Worm (Caenorhabditis elegans): ENCODE measurements around the gene T27E7.9.

DNA sequence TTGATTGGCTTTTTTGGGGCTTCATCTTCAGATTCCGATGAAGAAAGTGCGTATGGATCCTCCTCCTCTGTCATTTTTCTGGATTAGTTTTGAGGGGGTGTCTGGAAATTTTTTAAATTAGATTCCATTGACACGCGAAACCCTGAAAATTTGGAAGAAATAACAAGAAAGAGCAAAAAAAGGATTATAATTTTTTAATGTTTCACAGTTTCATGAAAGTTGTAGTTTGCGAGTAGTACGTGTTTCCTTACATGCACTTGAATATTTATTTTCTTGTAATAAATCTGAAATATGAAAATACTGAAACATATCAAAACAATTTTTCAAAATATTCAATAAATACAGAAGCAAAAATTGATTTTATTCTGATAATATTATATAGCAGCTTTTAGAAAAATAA lies 44.1 kb downstream of the T27E7.9 start, which contains the start of gene tag-273:
- TF ChIP-seq T22C8.4 (GFP tag; IDR thresholded peaks at IDR 0.05) (no peak), klf-2 (GFP tag; conservative IDR thresholded peaks at IDR 0.05) (no peak), cog-1 (tag; optimal IDR thresholded peaks at IDR 0.05) (no peak), flt-1 (GFP tag; IDR thresholded peaks at IDR 0.05) (no peak), ztf-23 (GFP tag; IDR thresholded peaks at IDR 0.05) (no peak), ref-1 (GFP tag; conservative IDR thresholded peaks at IDR 0.05) (no peak), tab-1 (GFP tag; IDR thresholded peaks at IDR 0.05) (no peak), med-1 (GFP tag; optimal IDR thresholded peaks at IDR 0.05; ENCODE audit: insufficient read depth) (no peak)
